Worm (Caenorhabditis elegans) whole organism, mixed stage, embryonic: ENCODE results near the gene msp-36.

Experiments used
- hlh-1 ChIP-seq: fragments of 150-350 bp; optimal IDR thresholded peaks from 2 replicates; lab custom pipeline; 2014; ENCODE audit warnings: missing biosample characterization, missing genetic modification reagents, missing genetic modification characterization
- mab-5 ChIP-seq: fragments of 150-350 bp; optimal IDR thresholded peaks from 2 replicates; lab custom pipeline; 2014; ENCODE audit warnings: missing biosample characterization, missing genetic modification characterization
- nhr-12 ChIP-seq: fragments of 150-350 bp; optimal IDR thresholded peaks from 2 replicates; lab custom pipeline; 2014; ENCODE audit warnings: missing biosample characterization, missing genetic modification characterization
- nhr-237 ChIP-seq: fragments of 150-350 bp; optimal IDR thresholded peaks from 2 replicates; lab custom pipeline; 2014; ENCODE audit warnings: missing biosample characterization, missing genetic modification characterization
- nhr-28 ChIP-seq: fragments of 150-350 bp; optimal IDR thresholded peaks from 2 replicates; lab custom pipeline; 2014; ENCODE audit warnings: missing biosample characterization, missing genetic modification characterization
- snpc-4 ChIP-seq: fragments of 150-350 bp; optimal IDR thresholded peaks from 2 replicates; lab custom pipeline; 2014; ENCODE audit warnings: missing biosample characterization, missing genetic modification characterization
- unc-39 ChIP-seq: fragments of 150-350 bp; optimal IDR thresholded peaks from 2 replicates; lab custom pipeline; 2014; ENCODE audit warnings: missing biosample characterization, missing genetic modification characterization
- unc-62 ChIP-seq: fragments of 150-350 bp; optimal IDR thresholded peaks from 2 replicates; lab custom pipeline; 2014; ENCODE audit warnings: missing biosample characterization, missing genetic modification reagents, missing genetic modification characterization

DNA sequence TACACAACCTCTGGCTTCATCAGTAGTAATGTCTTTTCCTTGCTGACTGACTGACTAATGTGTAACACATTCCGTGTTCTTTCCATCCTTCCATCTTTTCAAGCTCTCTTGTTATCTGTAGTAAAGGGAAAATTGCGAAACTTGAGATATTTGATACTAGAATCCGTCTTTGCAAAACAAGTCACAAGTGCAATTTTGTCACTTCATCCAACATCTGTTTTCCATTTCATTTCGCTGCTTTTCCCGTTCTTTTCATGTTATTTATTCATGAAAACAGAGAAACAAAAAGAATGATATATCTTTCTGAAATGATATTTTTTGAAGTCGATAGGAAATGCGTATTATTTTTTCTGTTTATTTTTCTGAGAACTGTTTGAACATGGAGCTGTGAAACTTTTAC lies 49.2 kb upstream of the msp-36 start:
- TF ChIP-seq hlh-1 (tag; lab: Kevin White, UChicago) = no peak
- TF ChIP-seq unc-39 = no peak
- TF ChIP-seq nhr-237 = no peak
- no peak for TF ChIP-seq snpc-4 (tag; lab: Kevin White, UChicago)
- TF ChIP-seq nhr-28 (tag; lab: Kevin White, UChicago) = no peak
- TF ChIP-seq nhr-12 = no peak
- TF ChIP-seq mab-5 (tag; lab: Kevin White, UChicago) = no peak
- TF ChIP-seq unc-62 (GFP tag; lab: Kevin White, UChicago) = no peak
